Fruit fly (Drosophila melanogaster): ENCODE measurements around the gene CG14325.

CG14325 gene

DNA sequence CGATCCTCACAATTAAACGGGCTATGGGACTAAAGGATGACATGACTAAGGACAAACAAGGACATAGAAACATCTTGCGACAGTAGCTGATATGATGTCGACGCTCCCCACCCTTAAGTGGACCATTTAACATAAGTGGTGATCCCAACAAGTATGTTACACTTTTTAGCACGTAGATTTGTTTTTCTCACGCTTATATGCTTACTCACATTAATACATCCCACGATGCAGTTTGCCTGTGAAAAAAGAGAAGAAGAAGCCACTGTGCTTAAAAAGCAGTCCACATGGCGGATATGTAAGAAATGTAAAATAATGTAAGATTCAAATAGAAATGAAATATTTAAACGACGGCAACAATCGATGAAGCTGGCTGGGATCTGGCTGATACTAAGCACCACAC lies 11.9 kb upstream of the CG14325 start:
- TF ChIP-seq br (GFP tag; optimal IDR thresholded peaks at IDR 0.05) (no peak), brk (GFP tag; optimal IDR thresholded peaks at IDR 0.05) (no peak), Vsx2 (GFP tag; optimal IDR thresholded peaks at IDR 0.05; ENCODE audit: partially characterized antibody) (no peak), Myc (optimal IDR thresholded peaks at IDR 0.05) (peak; percentile 56), woc (GFP tag; optimal IDR thresholded peaks at IDR 0.05) (no peak), Mio (GFP tag; optimal IDR thresholded peaks at IDR 0.05) (no peak), rgr (GFP tag; optimal IDR thresholded peaks at IDR 0.05) (no peak), N (GFP tag; optimal IDR thresholded peaks at IDR 0.05) (peak; percentile 31), GATAd (GFP tag; optimal IDR thresholded peaks at IDR 0.05) (no peak), CG32264 (GFP tag; optimal IDR thresholded peaks at IDR 0.05) (no peak), Hnf4 (GFP tag; optimal IDR thresholded peaks at IDR 0.05) (no peak), ey (GFP tag; optimal IDR thresholded peaks at IDR 0.05) (no peak), sage (GFP tag; optimal IDR thresholded peaks at IDR 0.05) (no peak)

DNA sequence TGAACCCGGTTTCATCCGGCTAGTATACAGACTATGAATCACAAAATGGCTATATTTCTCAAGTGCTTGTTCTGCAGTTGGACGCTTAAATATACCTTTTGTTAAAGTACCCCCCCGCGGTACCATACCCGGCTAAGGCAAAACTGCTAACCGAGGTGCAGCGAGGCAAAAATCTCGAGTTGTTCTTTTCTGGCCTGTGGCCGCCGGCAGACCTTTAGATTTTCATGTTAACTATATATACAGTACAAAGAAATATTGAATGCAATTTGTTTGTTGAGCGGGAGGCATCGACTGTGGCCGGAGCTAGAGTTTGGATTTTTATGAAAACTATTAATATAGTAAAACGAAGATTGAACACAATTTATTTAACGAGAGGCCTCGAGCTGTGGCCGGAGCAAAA lies 11.2 kb upstream of the CG14325 start:
- TF ChIP-seq usp (GFP tag; optimal IDR thresholded peaks at IDR 0.05), result no peak
- TF ChIP-seq sage (GFP tag; optimal IDR thresholded peaks at IDR 0.05), result no peak
- no peak for TF ChIP-seq h (GFP tag; optimal IDR thresholded peaks at IDR 0.05)
- TF ChIP-seq CG9705 (GFP tag; optimal IDR thresholded peaks at IDR 0.05), result no peak

DNA sequence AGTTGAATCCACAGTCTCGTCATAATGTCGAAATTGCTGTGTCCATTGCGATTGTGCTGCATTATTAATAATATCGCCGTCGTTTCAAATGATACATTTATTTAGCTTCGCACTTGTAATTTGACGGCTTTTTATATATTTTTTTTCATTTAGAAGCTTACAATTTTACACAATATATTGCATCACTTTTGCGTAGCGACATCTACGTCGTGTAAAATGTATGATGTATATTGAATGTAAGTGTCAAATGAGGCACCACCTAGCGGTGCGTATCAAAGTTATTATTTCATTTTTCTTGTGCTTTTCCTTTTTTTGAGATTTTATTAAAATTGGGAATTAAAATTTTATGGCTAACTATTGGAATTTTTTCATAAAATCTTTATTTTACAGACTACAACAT lies 10.4 kb upstream of the CG14325 start:
- TF ChIP-seq jim (GFP tag; optimal IDR thresholded peaks at IDR 0.05) (no peak), pan (optimal IDR thresholded peaks at IDR 0.05) (no peak), CG9705 (GFP tag; optimal IDR thresholded peaks at IDR 0.05) (no peak), br (GFP tag; optimal IDR thresholded peaks at IDR 0.05) (no peak), Abd-B (GFP tag; optimal IDR thresholded peaks at IDR 0.05) (no peak), HLH106 (tag; optimal IDR thresholded peaks at IDR 0.05) (no peak), sage (GFP tag; optimal IDR thresholded peaks at IDR 0.05) (no peak)

DNA sequence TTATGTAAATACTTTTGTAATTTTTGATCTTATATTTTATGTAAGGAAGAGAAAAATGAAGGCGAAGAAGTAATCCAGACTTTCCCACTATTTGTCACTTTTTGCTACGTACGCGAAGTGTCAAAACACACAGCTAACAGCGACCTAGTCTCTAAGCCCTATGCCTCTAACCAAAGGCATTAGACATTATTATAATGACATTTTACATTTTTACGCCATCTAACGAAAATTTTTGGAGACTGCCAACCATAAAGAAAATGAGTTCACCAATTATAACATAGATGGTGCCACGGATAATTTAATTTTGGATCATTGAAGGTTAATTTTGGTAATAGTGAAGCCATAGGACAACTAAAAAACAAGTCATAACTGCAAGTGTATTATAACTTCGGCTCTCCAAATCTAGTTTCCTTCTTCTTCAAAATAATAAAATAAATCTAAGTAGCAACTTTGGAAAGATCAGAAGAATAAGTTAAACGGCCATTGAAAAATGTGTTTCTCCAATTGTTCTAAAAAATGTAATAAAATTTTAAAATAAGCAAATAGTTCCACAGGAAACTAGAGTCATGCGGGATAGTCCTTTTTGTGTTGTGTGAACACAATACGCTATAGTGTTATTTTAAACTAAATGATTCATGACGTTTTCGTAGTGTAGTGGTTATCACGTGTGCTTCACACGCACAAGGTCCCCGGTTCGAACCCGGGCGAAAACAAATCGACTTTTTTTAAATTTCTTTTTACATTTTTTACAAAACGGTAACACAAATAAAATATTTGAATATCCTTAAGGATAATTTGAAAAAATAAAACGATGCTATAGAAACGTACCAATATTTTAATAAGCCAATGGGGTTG lies 9.6 kb upstream of the CG14325 start:
- TF ChIP-seq Hr83 (GFP tag; optimal IDR thresholded peaks at IDR 0.05; ENCODE audit: poor library complexity, severe bottlenecking) (peak; percentile 23), OdsH (GFP tag; optimal IDR thresholded peaks at IDR 0.05) (no peak), Myc (optimal IDR thresholded peaks at IDR 0.05) (peak; percentile 69), CrebA (GFP tag; optimal IDR thresholded peaks at IDR 0.05; ENCODE audit: borderline replicate concordance) (peak; percentile 24), Rel (GFP tag; optimal IDR thresholded peaks at IDR 0.05) (no peak), Rel (tag; optimal IDR thresholded peaks at IDR 0.05) (peak; percentile 86), dl (GFP tag; optimal IDR thresholded peaks at IDR 0.05; ENCODE audit: insufficient read depth in 1 of 2, partially characterized antibody in 2 of 2) (no peak), foxo (GFP tag; optimal IDR thresholded peaks at IDR 0.05) (peak in 1 of 2 experiments; percentile 33), brk (GFP tag; optimal IDR thresholded peaks at IDR 0.05) (peak; percentile 14), tai (GFP tag; optimal IDR thresholded peaks at IDR 0.05) (peak; percentile 0), rgr (GFP tag; optimal IDR thresholded peaks at IDR 0.05) (peak; percentile 21), dmrt93B (GFP tag; optimal IDR thresholded peaks at IDR 0.05) (no peak)

DNA sequence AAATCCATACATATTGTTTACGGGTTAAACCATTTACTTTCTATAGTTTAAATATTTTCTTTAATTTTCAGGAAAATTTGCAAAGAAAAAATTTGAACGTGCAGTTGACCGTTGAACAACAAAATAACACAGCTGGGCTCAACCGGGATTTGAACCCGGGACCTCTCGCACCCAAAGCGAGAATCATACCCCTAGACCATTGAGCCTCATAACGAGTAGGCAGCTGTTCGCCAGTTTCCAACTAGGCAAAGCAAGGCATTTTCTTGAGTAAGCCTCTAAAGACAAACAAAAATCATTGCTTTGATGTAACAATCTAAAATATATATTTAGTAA lies 9.0 kb upstream of the CG14325 start:
- TF ChIP-seq dsf (GFP tag; optimal IDR thresholded peaks at IDR 0.05; ENCODE audit: borderline replicate concordance) (no peak), Rel (GFP tag; optimal IDR thresholded peaks at IDR 0.05) (no peak), Rel (tag; optimal IDR thresholded peaks at IDR 0.05) (peak; percentile 59)

DNA sequence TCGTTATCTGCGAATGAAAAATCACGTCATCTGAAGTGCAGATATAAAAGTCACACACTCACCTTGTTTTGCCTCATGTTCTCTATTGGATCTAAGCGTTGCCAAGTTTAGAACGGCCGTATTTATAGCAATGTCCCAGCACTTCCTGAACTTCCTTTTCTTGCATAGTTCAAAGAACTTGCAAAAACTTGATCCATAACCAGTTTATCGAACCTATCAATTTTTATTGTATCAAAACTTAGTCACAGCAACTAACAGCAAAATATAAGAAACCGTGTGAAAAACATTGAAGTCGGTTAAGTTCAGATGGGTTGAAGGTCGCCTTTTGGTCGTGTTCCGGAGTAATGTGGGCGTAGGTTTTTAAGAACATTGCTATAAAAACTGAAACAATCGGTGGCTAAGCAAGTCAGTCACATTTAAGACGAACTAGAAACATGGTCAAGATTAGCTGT lies 8.2 kb upstream of the CG14325 start, which contains the start of the genes CG14324 and CG14326:
TSS of gene CG14324 (minus strand) at position 101 of the 452 bp plus-strand sequence.
TSS of gene CG14326 (plus strand) at position 402 of the 452 bp plus-strand sequence.
- TF ChIP-seq Hnf4 (GFP tag; optimal IDR thresholded peaks at IDR 0.05), result no peak
- TF ChIP-seq foxo (GFP tag; optimal IDR thresholded peaks at IDR 0.05), result no peak
- TF ChIP-seq woc (GFP tag; optimal IDR thresholded peaks at IDR 0.05), result no peak
- no peak for TF ChIP-seq dl (GFP tag; optimal IDR thresholded peaks at IDR 0.05; ENCODE audit: insufficient read depth in 1 of 2, partially characterized antibody in 2 of 2)
- TF ChIP-seq Jra (GFP tag; optimal IDR thresholded peaks at IDR 0.05), result no peak
- no peak for TF ChIP-seq Dfd (GFP tag; optimal IDR thresholded peaks at IDR 0.05)
- no peak for TF ChIP-seq br (GFP tag; optimal IDR thresholded peaks at IDR 0.05)
